Worm (Caenorhabditis elegans): ENCODE results near the gene col-148.

ce11 chrV:10244018-10244720 lies 2.6 kb downstream of the col-148 start:
- TF ChIP-seq ama-1 (optimal IDR thresholded peaks at IDR 0.05) (no peak), unc-98 (GFP tag; IDR thresholded peaks at IDR 0.05) (no peak), sup-37 (GFP tag; optimal IDR thresholded peaks at IDR 0.05) (no peak), nhr-77 (tag; optimal IDR thresholded peaks at IDR 0.05) (no peak), ztf-11 (tag; optimal IDR thresholded peaks at IDR 0.05) (no peak)
